Fruit fly (Drosophila melanogaster): ENCODE measurements around the gene gny.

The gny gene

DNA sequence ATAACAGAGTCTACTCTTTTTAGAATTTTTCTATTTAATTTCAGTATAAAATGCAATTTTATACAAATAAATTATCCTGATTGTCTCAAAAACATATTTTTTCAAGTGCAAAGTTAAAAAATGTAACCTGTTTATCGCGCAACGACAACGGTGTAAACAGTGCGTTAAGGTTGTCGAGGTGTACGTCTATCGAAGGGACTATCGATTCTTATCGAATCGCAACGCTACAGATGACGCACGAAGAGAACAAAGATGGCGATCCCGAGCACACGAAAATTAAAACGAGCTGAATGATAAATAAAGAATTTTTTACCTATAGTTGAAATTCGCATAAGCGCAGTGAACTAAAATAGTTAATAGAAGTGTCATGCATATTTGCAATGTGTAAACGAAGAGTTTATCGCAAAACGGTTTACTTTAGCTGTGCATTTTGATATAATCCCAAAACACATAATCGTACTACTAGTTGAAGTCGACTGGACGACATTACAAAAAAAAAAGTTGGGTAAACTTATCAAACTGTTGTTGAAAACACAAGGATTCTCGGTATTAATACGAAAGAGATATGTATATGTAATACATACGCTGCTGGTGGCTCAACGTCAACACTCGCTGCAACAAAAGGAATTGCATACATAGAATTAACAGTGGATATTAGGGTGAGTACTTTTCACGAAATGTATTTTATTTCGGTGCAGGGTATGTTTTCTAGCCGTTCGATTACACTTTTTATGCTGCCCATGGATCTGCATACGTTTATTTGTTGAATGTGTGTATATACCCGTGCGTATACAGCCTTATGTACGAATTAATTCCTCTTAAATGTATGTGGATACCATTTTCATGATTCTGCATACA lies 8.2 kb downstream of the gny start, which contains the start of gene da (continued):
- TF ChIP-seq CG2875 (GFP tag; optimal IDR thresholded peaks at IDR 0.05) (peak; percentile 25), peb (GFP tag; IDR thresholded peaks at IDR 0.05) (peak; percentile 31; the same call in 1 of the 2 replicates), nom (GFP tag; optimal IDR thresholded peaks at IDR 0.05) (peak; percentile 15), HLH54F (GFP tag; optimal IDR thresholded peaks at IDR 0.05) (peak; percentile 65), Hr78 (GFP tag; optimal IDR thresholded peaks at IDR 0.05) (peak in 1 of 2 experiments; percentile 8), CG6854 (GFP tag; optimal IDR thresholded peaks at IDR 0.05) (peak; percentile 38), CG18599 (GFP tag; optimal IDR thresholded peaks at IDR 0.05) (peak; percentile 45), slp2 (GFP tag; optimal IDR thresholded peaks at IDR 0.05) (peak; percentile 36), chinmo (GFP tag; IDR thresholded peaks at IDR 0.05; ENCODE audit: partially characterized antibody) (0 out of 4 replicates have a peak, but pooled peaks have one; percentile 52), CG17829 (tag; optimal IDR thresholded peaks at IDR 0.05) (peak; percentile 76), vvl (GFP tag; IDR thresholded peaks at IDR 0.05) (peak; percentile 75), Sox102F (GFP tag; optimal IDR thresholded peaks at IDR 0.05) (no peak), Adf1 (GFP tag; IDR thresholded peaks at IDR 0.05) (no peak), dysf (GFP tag; IDR thresholded peaks at IDR 0.05) (peak; percentile 64; the same call in 2 of the 3 replicates), sc (optimal IDR thresholded peaks at IDR 0.05) (no peak), sc (GFP tag; optimal IDR thresholded peaks at IDR 0.05) (no peak), lbe (GFP tag; optimal IDR thresholded peaks at IDR 0.05) (no peak), CG10654 (GFP tag; optimal IDR thresholded peaks at IDR 0.05) (peak; percentile 64), ind (GFP tag; optimal IDR thresholded peaks at IDR 0.05) (peak; percentile 51), CG1792 (GFP tag; optimal IDR thresholded peaks at IDR 0.05) (peak; percentile 34), z (GFP tag; IDR thresholded peaks at IDR 0.05) (no peak), klu (GFP tag; IDR thresholded peaks at IDR 0.05) (no peak), Eip74EF (GFP tag; optimal IDR thresholded peaks at IDR 0.05) (peak in 1 of 2 experiments; percentile 70), D19A (tag; optimal IDR thresholded peaks at IDR 0.05) (peak; percentile 75), Chrac-16 (GFP tag; optimal IDR thresholded peaks at IDR 0.05) (peak; percentile 56), Spps (tag; optimal IDR thresholded peaks at IDR 0.05) (peak; percentile 23), Dip3 (GFP tag; optimal IDR thresholded peaks at IDR 0.05) (peak; percentile 45), Sox100B (GFP tag; optimal IDR thresholded peaks at IDR 0.05) (peak; percentile 51), twi (tag; optimal IDR thresholded peaks at IDR 0.05) (peak; percentile 43), al (GFP tag; IDR thresholded peaks at IDR 0.05) (peak; percentile 45), ro (GFP tag; IDR thresholded peaks at IDR 0.05) (no peak), CG2889 (GFP tag; IDR thresholded peaks at IDR 0.05) (no peak), vnd (GFP tag; IDR thresholded peaks at IDR 0.05; ENCODE audit: partially characterized antibody) (no peak; the same call in 2 of the 3 replicates), Abd-B (GFP tag; optimal IDR thresholded peaks at IDR 0.05) (no peak), gem (tag; optimal IDR thresholded peaks at IDR 0.05) (peak; percentile 76), Ets65A (GFP tag) (peak; percentile 78), cad (GFP tag; optimal IDR thresholded peaks at IDR 0.05) (no peak), Max (GFP tag; optimal IDR thresholded peaks at IDR 0.05) (peak; percentile 5), CG9609 (GFP tag; optimal IDR thresholded peaks at IDR 0.05) (peak; percentile 56), Fer1 (GFP tag; optimal IDR thresholded peaks at IDR 0.05) (peak; percentile 26), Doc3 (GFP tag; IDR thresholded peaks at IDR 0.05; ENCODE audit: partially characterized antibody) (no peak), Oaz (GFP tag; IDR thresholded peaks at IDR 0.05) (no peak), CG7839 (tag; optimal IDR thresholded peaks at IDR 0.05) (peak; percentile 61), CG1603 (tag; optimal IDR thresholded peaks at IDR 0.05) (peak; percentile 97), CG11456 (GFP tag; IDR thresholded peaks at IDR 0.05) (no peak; the same call in 2 of the 3 replicates), oc (tag; optimal IDR thresholded peaks at IDR 0.05) (no peak), sqz (GFP tag; optimal IDR thresholded peaks at IDR 0.05) (no peak), Lim3 (GFP tag; IDR thresholded peaks at IDR 0.05) (no peak), zfh2 (GFP tag; optimal IDR thresholded peaks at IDR 0.05) (peak; percentile 69)
